Fruit fly (Drosophila melanogaster): ENCODE results near the gene nan.

DNA sequence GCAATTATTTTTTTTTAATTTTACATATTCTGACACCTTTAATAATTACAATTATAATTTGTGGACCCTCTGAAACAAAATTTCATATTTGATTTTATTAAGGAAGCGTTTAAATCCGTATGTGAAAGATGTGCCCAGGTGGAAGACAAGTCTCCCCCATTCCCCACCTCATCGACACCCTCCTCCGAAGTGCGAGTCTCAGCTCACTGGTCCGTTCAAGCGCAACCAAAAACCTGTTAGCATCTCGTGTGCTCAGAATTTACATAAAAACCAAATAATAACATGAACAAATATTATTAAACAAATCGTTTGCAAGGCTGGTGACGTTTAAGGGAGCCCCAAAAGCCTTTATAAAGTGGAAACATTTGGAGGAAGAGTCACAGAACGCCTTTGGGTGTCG lies 46.9 kb upstream of the nan start, which contains the start of gene CG7906:
- no peak for TF ChIP-seq CTCF (optimal IDR thresholded peaks at IDR 0.05)
- TF ChIP-seq CG8478 (optimal IDR thresholded peaks at IDR 0.05), result no peak
